Worm (Caenorhabditis elegans) whole organism, late embryonic: Measurements from ENCODE around the gene ZK512.2.

Experiments used
- C08G9.2 ChIP-seq: sonication (generic microtip); optimal IDR thresholded peaks from 2 replicates; lab custom pipeline; 2016; ENCODE audit warnings: mild to moderate bottlenecking, missing genetic modification characterization, moderate library complexity, missing compliant biosample characterization
- C38D4.7 ChIP-seq: fragments of 200-800 bp; sonication (Bioruptor generic); optimal IDR thresholded peaks from 2 replicates; lab custom pipeline; 2018; ENCODE audit warnings: mild to moderate bottlenecking, missing genetic modification characterization, moderate library complexity, missing compliant biosample characterization
- K09A11.1 ChIP-seq: sonication (generic microtip); optimal IDR thresholded peaks from 2 replicates; lab custom pipeline; 2017; ENCODE audit warnings: antibody characterized with exemption, mild to moderate bottlenecking, missing genetic modification characterization, missing compliant biosample characterization; ENCODE audit not compliant: insufficient read depth
- ahr-1 ChIP-seq: sonication (generic microtip); optimal IDR thresholded peaks from 2 replicates; lab custom pipeline; 2016; ENCODE audit warnings: missing genetic modification characterization, missing compliant biosample characterization
- ceh-14 ChIP-seq: sonication (generic microtip); optimal IDR thresholded peaks from 2 replicates; lab custom pipeline; 2016; ENCODE audit warnings: missing genotype, missing genetic modification characterization, missing compliant biosample characterization
- ceh-19 ChIP-seq: fragments of 200-800 bp; sonication (Bioruptor generic); optimal IDR thresholded peaks from 2 replicates; lab custom pipeline; 2018; ENCODE audit warnings: mild to moderate bottlenecking, missing genetic modification characterization, missing compliant biosample characterization
- ceh-2 ChIP-seq: sonication (generic microtip); optimal IDR thresholded peaks from 2 replicates; lab custom pipeline; 2016; ENCODE audit warnings: missing genotype, missing genetic modification characterization, missing compliant biosample characterization
- ceh-22 ChIP-seq: sonication (generic microtip); optimal IDR thresholded peaks from 2 replicates; lab custom pipeline; 2017; ENCODE audit warnings: missing biosample characterization, missing genetic modification characterization
- ceh-24 ChIP-seq: sonication (generic microtip); optimal IDR thresholded peaks from 2 replicates; lab custom pipeline; 2016; ENCODE audit warnings: mild to moderate bottlenecking, missing genetic modification characterization, missing compliant biosample characterization
- ceh-30 ChIP-seq: fragments of 150-350 bp; optimal IDR thresholded peaks from 2 replicates; lab custom pipeline; 2014; ENCODE audit warnings: missing biosample characterization, missing genetic modification characterization
- ceh-31 ChIP-seq: sonication (generic microtip); optimal IDR thresholded peaks from 2 replicates; lab custom pipeline; 2016; ENCODE audit warnings: missing genetic modification characterization, missing compliant biosample characterization
- ceh-34 ChIP-seq: sonication (generic microtip); optimal IDR thresholded peaks from 2 replicates; lab custom pipeline; 2016; ENCODE audit warnings: mild to moderate bottlenecking, missing genetic modification characterization, missing compliant biosample characterization
- ceh-45 ChIP-seq: fragments of 200-800 bp; sonication (Bioruptor generic); IDR thresholded peaks from 2 replicates; pipeline ENCODE4 v1.3.6; 2022; ENCODE audit warnings: missing genetic modification reagents, missing genetic modification characterization, missing compliant biosample characterization
- ceh-48 ChIP-seq: sonication (generic microtip); optimal IDR thresholded peaks from 2 replicates; lab custom pipeline; 2016; ENCODE audit warnings: missing genetic modification characterization, inconsistent platforms, missing compliant biosample characterization
- dve-1 ChIP-seq: sonication (generic microtip); optimal IDR thresholded peaks from 2 replicates; lab custom pipeline; 2017; ENCODE audit warnings: antibody characterized with exemption, mild to moderate bottlenecking, missing genetic modification characterization, missing compliant biosample characterization
- elt-2 ChIP-seq: sonication (generic microtip); optimal IDR thresholded peaks from 2 replicates; lab custom pipeline; 2016; ENCODE audit warnings: missing genetic modification reagents, missing genetic modification characterization, missing compliant biosample characterization
- elt-4 ChIP-seq: sonication (generic microtip); optimal IDR thresholded peaks from 2 replicates; lab custom pipeline; 2016; ENCODE audit warnings: missing genetic modification characterization, missing compliant biosample characterization
- eyg-1 ChIP-seq: sonication (generic microtip); optimal IDR thresholded peaks from 2 replicates; lab custom pipeline; 2016; ENCODE audit warnings: missing genotype, missing genetic modification characterization, missing compliant biosample characterization
- fkh-10 ChIP-seq: fragments of 150-350 bp; optimal IDR thresholded peaks from 2 replicates; lab custom pipeline; 2014; ENCODE audit warnings: missing biosample characterization, missing genetic modification reagents, missing genetic modification characterization
- fkh-6 ChIP-seq: sonication (generic microtip); optimal IDR thresholded peaks from 2 replicates; lab custom pipeline; 2016; ENCODE audit warnings: missing genetic modification characterization, missing compliant biosample characterization
- hlh-13 ChIP-seq: fragments of 200-800 bp; sonication (Bioruptor generic); optimal IDR thresholded peaks from 2 replicates; lab custom pipeline; 2018; ENCODE audit warnings: mild to moderate bottlenecking, missing genetic modification characterization, missing compliant biosample characterization
- hlh-30 ChIP-seq: sonication (generic microtip); optimal IDR thresholded peaks from 2 replicates; lab custom pipeline; 2017; ENCODE audit warnings: antibody characterized with exemption, missing genetic modification characterization, missing compliant biosample characterization; ENCODE audit not compliant: insufficient read depth
- hlh-8 ChIP-seq: sonication (generic microtip); optimal IDR thresholded peaks from 2 replicates; lab custom pipeline; 2016; ENCODE audit warnings: missing genotype, missing genetic modification characterization, missing compliant biosample characterization
- lim-6 ChIP-seq: sonication (generic microtip); optimal IDR thresholded peaks from 2 replicates; lab custom pipeline; 2016; ENCODE audit warnings: missing genetic modification characterization, missing compliant biosample characterization
- lin-11 ChIP-seq: fragments of 200-800 bp; sonication (Bioruptor generic); optimal IDR thresholded peaks from 2 replicates; lab custom pipeline; 2018; ENCODE audit warnings: mild to moderate bottlenecking, missing genetic modification characterization, missing compliant biosample characterization
- madf-2 ChIP-seq: sonication (generic microtip); optimal IDR thresholded peaks from 2 replicates; lab custom pipeline; 2017; ENCODE audit warnings: missing genetic modification characterization, missing compliant biosample characterization
- mec-3 ChIP-seq: sonication (generic microtip); optimal IDR thresholded peaks from 2 replicates; lab custom pipeline; 2016; ENCODE audit warnings: borderline replicate concordance, missing genetic modification characterization, missing compliant biosample characterization
- nfya-1 ChIP-seq: sonication (generic microtip); optimal IDR thresholded peaks from 2 replicates; lab custom pipeline; 2017; ENCODE audit warnings: missing genetic modification characterization, mild to moderate bottlenecking, missing compliant biosample characterization, antibody characterized with exemption, moderate library complexity
- nhr-11 ChIP-seq: fragments of 150-350 bp; optimal IDR thresholded peaks from 2 replicates; lab custom pipeline; 2014; ENCODE audit warnings: missing biosample characterization, missing genetic modification characterization
- nhr-232 ChIP-seq: sonication (generic microtip); optimal IDR thresholded peaks from 2 replicates; lab custom pipeline; 2016; ENCODE audit warnings: missing genetic modification characterization, missing compliant biosample characterization
- odd-2 ChIP-seq: sonication (generic microtip); optimal IDR thresholded peaks from 2 replicates; lab custom pipeline; 2017; ENCODE audit warnings: antibody characterized with exemption, mild to moderate bottlenecking, missing genetic modification characterization, missing compliant biosample characterization
- pag-3 ChIP-seq: sonication (generic microtip); optimal IDR thresholded peaks from 2 replicates; lab custom pipeline; 2016; ENCODE audit warnings: missing compliant biosample characterization, missing genetic modification characterization, borderline replicate concordance
- pha-2 ChIP-seq: sonication (generic microtip); optimal IDR thresholded peaks from 2 replicates; lab custom pipeline; 2017; ENCODE audit warnings: mild to moderate bottlenecking, missing genetic modification characterization, missing compliant biosample characterization
- pha-4 ChIP-seq: fragments of 150-350 bp; optimal IDR thresholded peaks from 2 replicates; lab custom pipeline; 2018; ENCODE audit warnings: missing biosample characterization, missing genetic modification reagents, missing genetic modification characterization
- pqm-1 ChIP-seq: sonication (generic microtip); optimal IDR thresholded peaks from 2 replicates; lab custom pipeline; 2016; ENCODE audit warnings: missing genetic modification characterization, missing compliant biosample characterization
- pros-1 ChIP-seq: fragments of 150-350 bp; optimal IDR thresholded peaks from 2 replicates; lab custom pipeline; 2014; ENCODE audit warnings: missing biosample characterization, missing genetic modification reagents, missing genetic modification characterization
- sdc-2 ChIP-seq: sonication (generic microtip); optimal IDR thresholded peaks from 2 replicates; lab custom pipeline; 2016; ENCODE audit warnings: missing genotype, missing genetic modification characterization, missing compliant biosample characterization
- sox-4 ChIP-seq: sonication (generic microtip); optimal IDR thresholded peaks from 2 replicates; lab custom pipeline; 2017; ENCODE audit warnings: mild to moderate bottlenecking, missing genetic modification characterization, inconsistent platforms, missing compliant biosample characterization
- syd-9 ChIP-seq: sonication (generic microtip); optimal IDR thresholded peaks from 2 replicates; lab custom pipeline; 2016; ENCODE audit warnings: mild to moderate bottlenecking, missing genetic modification characterization, moderate library complexity, missing compliant biosample characterization
- tbx-2 ChIP-seq: sonication (generic microtip); optimal IDR thresholded peaks from 2 replicates; lab custom pipeline; 2016; ENCODE audit warnings: missing genetic modification characterization, missing compliant biosample characterization
- tbx-7 ChIP-seq: sonication (generic microtip); optimal IDR thresholded peaks from 2 replicates; lab custom pipeline; 2016; ENCODE audit warnings: missing genotype, missing genetic modification characterization, missing compliant biosample characterization
- unc-42 ChIP-seq: sonication (generic microtip); optimal IDR thresholded peaks from 2 replicates; lab custom pipeline; 2016; ENCODE audit warnings: missing genotype, missing genetic modification characterization, missing compliant biosample characterization
- unc-55 ChIP-seq: sonication (generic microtip); optimal IDR thresholded peaks from 2 replicates; lab custom pipeline; 2017; ENCODE audit warnings: missing biosample characterization, missing genetic modification reagents, missing genetic modification characterization
- zip-5 ChIP-seq: sonication (generic microtip); optimal IDR thresholded peaks from 2 replicates; lab custom pipeline; 2016; ENCODE audit warnings: missing genetic modification characterization, missing compliant biosample characterization
- ztf-16 ChIP-seq: sonication (generic microtip); optimal IDR thresholded peaks from 2 replicates; lab custom pipeline; 2017; ENCODE audit warnings: missing genetic modification characterization, missing compliant biosample characterization

Gene ZK512.2

ce11 chrIII:9112479-9112878 is 32.1 kb downstream of the ZK512.2 start (continued):
- TF ChIP-seq fkh-6 (tag; lab: Kevin White, UChicago) (no peak), syd-9 (tag; lab: Kevin White, UChicago) (no peak), pha-4 (no peak), pqm-1 (tag; lab: Kevin White, UChicago) (no peak), sdc-2 (tag; lab: Kevin White, UChicago) (peak; percentile 55), pag-3 (tag; lab: Kevin White, UChicago) (no peak), zip-5 (tag; lab: Kevin White, UChicago) (no peak), ceh-31 (peak; percentile 62), ceh-48 (no peak), madf-2 (tag; lab: Kevin White, UChicago) (peak; percentile 5), ztf-16 (tag; lab: Kevin White, UChicago) (no peak), ceh-24 (tag; lab: Kevin White, UChicago) (no peak), lin-11 (tag; lab: Kevin White, UChicago) (no peak), elt-2 (no peak), nhr-11 (no peak), nhr-232 (no peak), ahr-1 (tag; lab: Kevin White, UChicago) (no peak), pros-1 (tag; lab: Kevin White, UChicago) (no peak), sox-4 (tag; lab: Kevin White, UChicago) (no peak), ceh-19 (GFP tag; lab: Kevin White, UChicago) (no peak), tbx-7 (tag; lab: Kevin White, UChicago) (no peak), ceh-22 (tag; lab: Kevin White, UChicago) (no peak), odd-2 (tag; lab: Kevin White, UChicago) (no peak), ceh-2 (tag; lab: Kevin White, UChicago) (no peak), hlh-30 (tag; lab: Kevin White, UChicago) (no peak), mec-3 (tag; lab: Kevin White, UChicago) (no peak), eyg-1 (tag; lab: Kevin White, UChicago) (no peak), pha-2 (no peak), lim-6 (tag; lab: Kevin White, UChicago) (no peak), unc-42 (tag; lab: Kevin White, UChicago) (peak; percentile 23), hlh-13 (GFP tag; lab: Kevin White, UChicago) (no peak), fkh-10 (no peak), unc-55 (no peak)

- TF ChIP-seq ztf-16 (tag; lab: Kevin White, UChicago) (no peak), tbx-7 (tag; lab: Kevin White, UChicago) (no peak), C08G9.2 (no peak), K09A11.1 (no peak), ceh-2 (tag; lab: Kevin White, UChicago) (no peak), sdc-2 (tag; lab: Kevin White, UChicago) (no peak), ceh-30 (no peak), eyg-1 (tag; lab: Kevin White, UChicago) (no peak), dve-1 (tag; lab: Kevin White, UChicago) (no peak), hlh-8 (tag; lab: Kevin White, UChicago) (no peak)
These were observed 34.3 kb downstream of the ZK512.2 start for ce11 chrIII:9110270-9110669.

ce11 chrIII:9109726-9110125 is 34.9 kb downstream of the ZK512.2 start:
- TF ChIP-seq elt-2 (peak; percentile 6), ceh-30 (no peak)

- TF ChIP-seq elt-4 (tag; lab: Kevin White, UChicago) (no peak), ceh-14 (tag; lab: Kevin White, UChicago) (no peak), C38D4.7 (GFP tag; lab: Kevin White, UChicago) (no peak), nfya-1 (no peak), ceh-45 (no peak), unc-55 (no peak), ceh-34 (no peak), ceh-24 (tag; lab: Kevin White, UChicago) (no peak), tbx-2 (no peak), elt-2 (no peak)
These were observed 35.4 kb downstream of the ZK512.2 start, which contains the start of gene cya-1 for ce11 chrIII:9109172-9109571. TSS of gene cya-1 (minus strand) at chrIII:9109272.
